Worm (Caenorhabditis elegans) whole organism, midembryonic: ENCODE results near the gene flp-23.

Source experiments
- T22C8.4 ChIP-seq: fragments of 200-800 bp; sonication (Bioruptor generic); IDR thresholded peaks from 2 replicates; pipeline ENCODE4 v1.3.6; 2022; ENCODE audit warnings: missing genetic modification characterization, missing compliant biosample characterization
- cog-1 ChIP-seq: sonication (generic microtip); optimal IDR thresholded peaks from 2 replicates; lab custom pipeline; 2016; ENCODE audit warnings: missing genetic modification characterization, missing compliant biosample characterization
- flt-1 ChIP-seq: fragments of 200-800 bp; sonication (Bioruptor generic); IDR thresholded peaks from 2 replicates; pipeline ENCODE4 v1.3.6; 2022; ENCODE audit warnings: missing genetic modification characterization, missing compliant biosample characterization
- klf-2 ChIP-seq: fragments of 200-800 bp; sonication (Bioruptor generic); conservative IDR thresholded peaks from 2 replicates; pipeline ENCODE4 v1.3.6; 2022; ENCODE audit warnings: missing genetic modification reagents, missing genetic modification characterization, missing compliant biosample characterization
- med-1 ChIP-seq: sonication (generic microtip); optimal IDR thresholded peaks from 2 replicates; lab custom pipeline; 2017; ENCODE audit warnings: missing genetic modification characterization, mild to moderate bottlenecking, missing compliant biosample characterization, antibody characterized with exemption, missing genetic modification reagents; ENCODE audit not compliant: insufficient read depth
- tab-1 ChIP-seq: fragments of 200-800 bp; sonication (Bioruptor generic); IDR thresholded peaks from 2 replicates; pipeline ENCODE4 v1.3.6; 2022; ENCODE audit warnings: missing genetic modification characterization, missing compliant biosample characterization
- ztf-29 ChIP-seq: fragments of 200-800 bp; sonication (Bioruptor generic); IDR thresholded peaks from 2 replicates; pipeline ENCODE4 v1.3.6; 2022; ENCODE audit warnings: missing genetic modification reagents, missing genetic modification characterization, missing compliant biosample characterization

ce11 chrIII:8689655-8690054 is 39.1 kb downstream of the flp-23 start, which contains the start of gene B0303.4:
- TF ChIP-seq flt-1 (GFP tag; lab: Robert Waterston, UW) (no peak), klf-2 (GFP tag; lab: Robert Waterston, UW) (no peak), tab-1 (GFP tag; lab: Robert Waterston, UW) (no peak), ztf-29 (GFP tag; lab: Robert Waterston, UW) (no peak), med-1 (GFP tag; lab: Kevin White, UChicago) (no peak), T22C8.4 (GFP tag; lab: Robert Waterston, UW) (peak; percentile 67), cog-1 (no peak)
